Fruit fly (Drosophila melanogaster): ENCODE data around the gene CG16781.

CG16781 gene

DNA sequence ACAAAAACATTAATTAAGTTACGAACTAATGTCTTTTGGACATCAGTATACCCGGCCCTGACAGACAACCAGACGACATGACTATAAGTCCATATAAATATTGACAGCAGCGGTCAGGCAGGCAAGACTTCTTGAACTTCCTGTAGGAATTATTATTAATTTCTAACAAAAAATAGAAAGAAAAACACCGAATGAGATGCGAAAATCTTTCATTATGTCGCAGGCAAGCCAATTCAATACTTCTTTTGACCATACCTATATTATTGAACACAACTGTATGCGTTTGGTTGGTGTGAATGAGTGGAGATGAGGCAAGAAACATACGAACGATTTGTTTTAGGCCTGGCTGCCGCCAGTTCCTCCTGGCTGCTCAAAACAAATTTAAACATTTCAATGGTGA is 38.9 kb downstream of the CG16781 start (continued):
- TF ChIP-seq Lhr (GFP tag; optimal IDR thresholded peaks at IDR 0.05) (no peak), Mad (GFP tag; optimal IDR thresholded peaks at IDR 0.05) (peak; percentile 58), CG17802 (tag; optimal IDR thresholded peaks at IDR 0.05) (peak; percentile 53), CG15011 (GFP tag; optimal IDR thresholded peaks at IDR 0.05) (peak; percentile 45), z (GFP tag; IDR thresholded peaks at IDR 0.05) (no peak), inv (GFP tag; IDR thresholded peaks at IDR 0.05; ENCODE audit: partially characterized antibody) (no peak), Sry-δ (GFP tag; optimal IDR thresholded peaks at IDR 0.05) (peak; percentile 25), corto (GFP tag; optimal IDR thresholded peaks at IDR 0.05) (no peak), CG11085 (GFP tag; IDR thresholded peaks at IDR 0.05) (peak; percentile 61), Nf-YC (tag; optimal IDR thresholded peaks at IDR 0.05) (peak; percentile 31), gcm2 (GFP tag; optimal IDR thresholded peaks at IDR 0.05) (peak; percentile 38), CG4617 (GFP tag; optimal IDR thresholded peaks at IDR 0.05; ENCODE audit: borderline replicate concordance) (peak; percentile 32), CG1602 (GFP tag; optimal IDR thresholded peaks at IDR 0.05) (peak; percentile 71), ranshi (GFP tag; IDR thresholded peaks at IDR 0.05) (peak; percentile 83), Neu2 (GFP tag; optimal IDR thresholded peaks at IDR 0.05; ENCODE audit: borderline replicate concordance) (no peak), Jarid2 (GFP tag; optimal IDR thresholded peaks at IDR 0.05) (peak; percentile 45), luna (GFP tag; optimal IDR thresholded peaks at IDR 0.05) (no peak), CG17829 (tag; optimal IDR thresholded peaks at IDR 0.05) (peak; percentile 77), CG11247 (GFP tag; IDR thresholded peaks at IDR 0.05) (peak; percentile 81), CG7271 (tag; optimal IDR thresholded peaks at IDR 0.05) (no peak), CG10979 (tag; optimal IDR thresholded peaks at IDR 0.05) (peak; percentile 75), CG8478 (optimal IDR thresholded peaks at IDR 0.05) (no peak), CG1233 (GFP tag; optimal IDR thresholded peaks at IDR 0.05) (peak; percentile 63), CG2875 (GFP tag; optimal IDR thresholded peaks at IDR 0.05) (peak; percentile 73), lab (GFP tag; optimal IDR thresholded peaks at IDR 0.05) (peak; percentile 85), CG4707 (GFP tag; optimal IDR thresholded peaks at IDR 0.05) (peak; percentile 60), MBD-R2 (GFP tag; IDR thresholded peaks at IDR 0.05) (peak; percentile 44; the same call in 1 of the 2 replicates), exex (tag; optimal IDR thresholded peaks at IDR 0.05) (peak; percentile 27), Hr51 (GFP tag; optimal IDR thresholded peaks at IDR 0.05) (peak; percentile 50 to 90), knrl (GFP tag; IDR thresholded peaks at IDR 0.05; ENCODE audit: partially characterized antibody) (no peak), Spps (tag; optimal IDR thresholded peaks at IDR 0.05) (peak; percentile 52), phol (tag; optimal IDR thresholded peaks at IDR 0.05) (peak; percentile 82), Bteb2 (GFP tag; optimal IDR thresholded peaks at IDR 0.05) (peak; percentile 69), CG6813 (GFP tag; optimal IDR thresholded peaks at IDR 0.05) (peak; percentile 60), H15 (GFP tag; IDR thresholded peaks at IDR 0.05) (peak; percentile 70), B-H1 (GFP tag; IDR thresholded peaks at IDR 0.05) (peak; percentile 79), CG2712 (tag; optimal IDR thresholded peaks at IDR 0.05) (peak; percentile 87), ac (GFP tag; optimal IDR thresholded peaks at IDR 0.05) (peak; percentile 34), wek (GFP tag; optimal IDR thresholded peaks at IDR 0.05) (peak; percentile 47), Sin3A (optimal IDR thresholded peaks at IDR 0.05) (no peak), CG11560 (tag; IDR thresholded peaks at IDR 0.05) (0 out of 3 replicates have a peak, but pooled peaks have one; percentile 49), CG7963 (GFP tag; IDR thresholded peaks at IDR 0.05; ENCODE audit: partially characterized antibody) (no peak), CG30020 (tag; optimal IDR thresholded peaks at IDR 0.05) (no peak), HmgZ (tag; optimal IDR thresholded peaks at IDR 0.05) (peak; percentile 75), jing (GFP tag; optimal IDR thresholded peaks at IDR 0.05) (peak; percentile 81), HHEX (GFP tag; optimal IDR thresholded peaks at IDR 0.05) (peak; percentile 75), Mrtf (GFP tag; IDR thresholded peaks at IDR 0.05) (peak; percentile 66; the same call in 2 of the 3 replicates), Max (GFP tag; optimal IDR thresholded peaks at IDR 0.05) (peak; percentile 30), rib (GFP tag; IDR thresholded peaks at IDR 0.05) (no peak), CG3281 (GFP tag; optimal IDR thresholded peaks at IDR 0.05) (peak; percentile 71)
